Worm (Caenorhabditis elegans) whole organism, late embryonic: Measurements from ENCODE around the gene irld-6.

Experiments
- C08G9.2 ChIP-seq: sonication (generic microtip); optimal IDR thresholded peaks from 2 replicates; lab custom pipeline; 2016; ENCODE audit warnings: mild to moderate bottlenecking, missing genetic modification characterization, moderate library complexity, missing compliant biosample characterization
- C38D4.7 ChIP-seq: fragments of 200-800 bp; sonication (Bioruptor generic); optimal IDR thresholded peaks from 2 replicates; lab custom pipeline; 2018; ENCODE audit warnings: mild to moderate bottlenecking, missing genetic modification characterization, moderate library complexity, missing compliant biosample characterization
- K09A11.1 ChIP-seq: sonication (generic microtip); optimal IDR thresholded peaks from 2 replicates; lab custom pipeline; 2017; ENCODE audit warnings: antibody characterized with exemption, mild to moderate bottlenecking, missing genetic modification characterization, missing compliant biosample characterization; ENCODE audit not compliant: insufficient read depth
- T23F11.4 ChIP-seq: fragments of 200-800 bp; sonication (Bioruptor generic); optimal IDR thresholded peaks from 2 replicates; lab custom pipeline; 2018; ENCODE audit warnings: mild to moderate bottlenecking, missing genetic modification characterization, missing compliant biosample characterization
- Y22D7AL.16 ChIP-seq: sonication (generic microtip); optimal IDR thresholded peaks from 2 replicates; lab custom pipeline; 2016; ENCODE audit warnings: missing genetic modification characterization, missing compliant biosample characterization
- ahr-1 ChIP-seq: sonication (generic microtip); optimal IDR thresholded peaks from 2 replicates; lab custom pipeline; 2016; ENCODE audit warnings: missing genetic modification characterization, missing compliant biosample characterization
- ceh-14 ChIP-seq: sonication (generic microtip); optimal IDR thresholded peaks from 2 replicates; lab custom pipeline; 2016; ENCODE audit warnings: missing genotype, missing genetic modification characterization, missing compliant biosample characterization
- ceh-18 ChIP-seq: sonication (generic microtip); optimal IDR thresholded peaks from 2 replicates; lab custom pipeline; 2016; ENCODE audit warnings: missing genetic modification characterization, missing compliant biosample characterization
- ceh-19 ChIP-seq: fragments of 200-800 bp; sonication (Bioruptor generic); optimal IDR thresholded peaks from 2 replicates; lab custom pipeline; 2018; ENCODE audit warnings: mild to moderate bottlenecking, missing genetic modification characterization, missing compliant biosample characterization
- ceh-2 ChIP-seq: sonication (generic microtip); optimal IDR thresholded peaks from 2 replicates; lab custom pipeline; 2016; ENCODE audit warnings: missing genotype, missing genetic modification characterization, missing compliant biosample characterization
- ceh-22 ChIP-seq: sonication (generic microtip); optimal IDR thresholded peaks from 2 replicates; lab custom pipeline; 2017; ENCODE audit warnings: missing biosample characterization, missing genetic modification characterization
- ceh-24 ChIP-seq: sonication (generic microtip); optimal IDR thresholded peaks from 2 replicates; lab custom pipeline; 2016; ENCODE audit warnings: mild to moderate bottlenecking, missing genetic modification characterization, missing compliant biosample characterization
- ceh-30 ChIP-seq: fragments of 150-350 bp; optimal IDR thresholded peaks from 2 replicates; lab custom pipeline; 2014; ENCODE audit warnings: missing biosample characterization, missing genetic modification characterization
- ceh-34 ChIP-seq: sonication (generic microtip); optimal IDR thresholded peaks from 2 replicates; lab custom pipeline; 2016; ENCODE audit warnings: mild to moderate bottlenecking, missing genetic modification characterization, missing compliant biosample characterization
- ceh-48 ChIP-seq: sonication (generic microtip); optimal IDR thresholded peaks from 2 replicates; lab custom pipeline; 2016; ENCODE audit warnings: missing genetic modification characterization, inconsistent platforms, missing compliant biosample characterization
- ceh-6 ChIP-seq: fragments of 200-800 bp; sonication (Bioruptor generic); optimal IDR thresholded peaks from 2 replicates; lab custom pipeline; 2018; ENCODE audit warnings: mild to moderate bottlenecking, missing genetic modification characterization, missing compliant biosample characterization
- ceh-9 ChIP-seq: sonication (generic microtip); optimal IDR thresholded peaks from 2 replicates; lab custom pipeline; 2016; ENCODE audit warnings: mild to moderate bottlenecking, missing genetic modification characterization, inconsistent platforms, missing compliant biosample characterization
- che-1 ChIP-seq: sonication (generic microtip); optimal IDR thresholded peaks from 2 replicates; lab custom pipeline; 2016; ENCODE audit warnings: mild to moderate bottlenecking, missing genetic modification characterization, missing compliant biosample characterization
- dmd-4 ChIP-seq: sonication (generic microtip); optimal IDR thresholded peaks from 2 replicates; lab custom pipeline; 2016; ENCODE audit warnings: borderline replicate concordance, missing genetic modification characterization, missing compliant biosample characterization
- elt-4 ChIP-seq: sonication (generic microtip); optimal IDR thresholded peaks from 2 replicates; lab custom pipeline; 2016; ENCODE audit warnings: missing genetic modification characterization, missing compliant biosample characterization
- ets-4 ChIP-seq: sonication (generic microtip); optimal IDR thresholded peaks from 2 replicates; lab custom pipeline; 2016; ENCODE audit warnings: missing genetic modification characterization, missing compliant biosample characterization
- eyg-1 ChIP-seq: sonication (generic microtip); optimal IDR thresholded peaks from 2 replicates; lab custom pipeline; 2016; ENCODE audit warnings: missing genotype, missing genetic modification characterization, missing compliant biosample characterization
- fax-1 ChIP-seq: sonication (generic microtip); optimal IDR thresholded peaks from 2 replicates; lab custom pipeline; 2016; ENCODE audit warnings: missing genotype, missing genetic modification characterization, missing compliant biosample characterization
- fkh-10 ChIP-seq: fragments of 150-350 bp; optimal IDR thresholded peaks from 2 replicates; lab custom pipeline; 2014; ENCODE audit warnings: missing biosample characterization, missing genetic modification reagents, missing genetic modification characterization
- hlh-13 ChIP-seq: fragments of 200-800 bp; sonication (Bioruptor generic); optimal IDR thresholded peaks from 2 replicates; lab custom pipeline; 2018; ENCODE audit warnings: mild to moderate bottlenecking, missing genetic modification characterization, missing compliant biosample characterization
- hlh-15 ChIP-seq: sonication (generic microtip); optimal IDR thresholded peaks from 2 replicates; lab custom pipeline; 2016; ENCODE audit warnings: missing genetic modification characterization, missing compliant biosample characterization
- hlh-30 ChIP-seq: sonication (generic microtip); optimal IDR thresholded peaks from 2 replicates; lab custom pipeline; 2017; ENCODE audit warnings: antibody characterized with exemption, missing genetic modification characterization, missing compliant biosample characterization; ENCODE audit not compliant: insufficient read depth
- hlh-6 ChIP-seq: sonication (generic microtip); optimal IDR thresholded peaks from 2 replicates; lab custom pipeline; 2016; ENCODE audit warnings: missing genotype, missing genetic modification characterization, missing compliant biosample characterization
- hlh-8 ChIP-seq: sonication (generic microtip); optimal IDR thresholded peaks from 2 replicates; lab custom pipeline; 2016; ENCODE audit warnings: missing genotype, missing genetic modification characterization, missing compliant biosample characterization
- lim-6 ChIP-seq: sonication (generic microtip); optimal IDR thresholded peaks from 2 replicates; lab custom pipeline; 2016; ENCODE audit warnings: missing genetic modification characterization, missing compliant biosample characterization
- madf-2 ChIP-seq: sonication (generic microtip); optimal IDR thresholded peaks from 2 replicates; lab custom pipeline; 2017; ENCODE audit warnings: missing genetic modification characterization, missing compliant biosample characterization
- mec-3 ChIP-seq: sonication (generic microtip); optimal IDR thresholded peaks from 2 replicates; lab custom pipeline; 2016; ENCODE audit warnings: borderline replicate concordance, missing genetic modification characterization, missing compliant biosample characterization
- nfya-1 ChIP-seq: sonication (generic microtip); optimal IDR thresholded peaks from 2 replicates; lab custom pipeline; 2017; ENCODE audit warnings: missing genetic modification characterization, mild to moderate bottlenecking, missing compliant biosample characterization, antibody characterized with exemption, moderate library complexity
- nhr-11 ChIP-seq: fragments of 150-350 bp; optimal IDR thresholded peaks from 2 replicates; lab custom pipeline; 2014; ENCODE audit warnings: missing biosample characterization, missing genetic modification characterization
- nhr-232 ChIP-seq: sonication (generic microtip); optimal IDR thresholded peaks from 2 replicates; lab custom pipeline; 2016; ENCODE audit warnings: missing genetic modification characterization, missing compliant biosample characterization
- npax-4 ChIP-seq: sonication (generic microtip); optimal IDR thresholded peaks from 2 replicates; lab custom pipeline; 2016; ENCODE audit warnings: missing genetic modification characterization, missing compliant biosample characterization
- odd-2 ChIP-seq: sonication (generic microtip); optimal IDR thresholded peaks from 2 replicates; lab custom pipeline; 2017; ENCODE audit warnings: antibody characterized with exemption, mild to moderate bottlenecking, missing genetic modification characterization, missing compliant biosample characterization
- pat-9 ChIP-seq: fragments of 200-800 bp; sonication (Bioruptor generic); optimal IDR thresholded peaks from 2 replicates; lab custom pipeline; 2018; ENCODE audit warnings: mild to moderate bottlenecking, missing genetic modification characterization, moderate library complexity, missing compliant biosample characterization
- pax-1 ChIP-seq: fragments of 150-350 bp; optimal IDR thresholded peaks from 2 replicates; lab custom pipeline; 2014; ENCODE audit warnings: missing biosample characterization, missing genetic modification characterization
- pha-2 ChIP-seq: sonication (generic microtip); optimal IDR thresholded peaks from 2 replicates; lab custom pipeline; 2017; ENCODE audit warnings: mild to moderate bottlenecking, missing genetic modification characterization, missing compliant biosample characterization
- pha-4 ChIP-seq: fragments of 150-350 bp; optimal IDR thresholded peaks from 2 replicates; lab custom pipeline; 2018; ENCODE audit warnings: missing biosample characterization, missing genetic modification reagents, missing genetic modification characterization
- sox-2 ChIP-seq: fragments of 200-800 bp; sonication (Bioruptor generic); IDR thresholded peaks from 2 replicates; pipeline ENCODE4 v1.3.6; 2022; ENCODE audit warnings: missing genetic modification reagents, missing genetic modification characterization, missing compliant biosample characterization
- sox-4 ChIP-seq: sonication (generic microtip); optimal IDR thresholded peaks from 2 replicates; lab custom pipeline; 2017; ENCODE audit warnings: mild to moderate bottlenecking, missing genetic modification characterization, inconsistent platforms, missing compliant biosample characterization
- tbx-2 ChIP-seq: sonication (generic microtip); optimal IDR thresholded peaks from 2 replicates; lab custom pipeline; 2016; ENCODE audit warnings: missing genetic modification characterization, missing compliant biosample characterization
- tbx-7 ChIP-seq: sonication (generic microtip); optimal IDR thresholded peaks from 2 replicates; lab custom pipeline; 2016; ENCODE audit warnings: missing genotype, missing genetic modification characterization, missing compliant biosample characterization
- unc-3 ChIP-seq, 2 experiments: fragments of 200-800 bp in 1 of 2; sonication (Bioruptor generic) in 1 of 2; sonication (generic microtip) in 1 of 2; conservative IDR thresholded peaks in 1 of 2; optimal IDR thresholded peaks in 1 of 2; 2 replicates each; pipeline versions ENCODE4 v1.3.6 to Lab custom; 2016 to 2022; ENCODE audit warnings: missing compliant biosample characterization in 2 of 2, missing genetic modification characterization in 2 of 2, missing genetic modification reagents in 1 of 2
- unc-55 ChIP-seq: sonication (generic microtip); optimal IDR thresholded peaks from 2 replicates; lab custom pipeline; 2017; ENCODE audit warnings: missing biosample characterization, missing genetic modification reagents, missing genetic modification characterization
- unc-86 ChIP-seq: sonication (generic microtip); optimal IDR thresholded peaks from 2 replicates; lab custom pipeline; 2016; ENCODE audit warnings: missing genetic modification characterization, missing compliant biosample characterization
- zip-5 ChIP-seq: sonication (generic microtip); optimal IDR thresholded peaks from 2 replicates; lab custom pipeline; 2016; ENCODE audit warnings: missing genetic modification characterization, missing compliant biosample characterization
- ztf-16 ChIP-seq: sonication (generic microtip); optimal IDR thresholded peaks from 2 replicates; lab custom pipeline; 2017; ENCODE audit warnings: missing genetic modification characterization, missing compliant biosample characterization

Gene irld-6

ce11 chrV:10715158-10716152, 41.1 kb downstream of the irld-6 start:
- TF ChIP-seq tbx-2 (tag; lab: Kevin White, UChicago), result peak; percentile 66
- TF ChIP-seq pax-1 (tag; lab: Kevin White, UChicago), result no peak
- no peak for TF ChIP-seq eyg-1 (tag; lab: Kevin White, UChicago)
- peak; percentile 65 for TF ChIP-seq nfya-1 (tag; lab: Kevin White, UChicago)
- TF ChIP-seq tbx-7 (tag; lab: Kevin White, UChicago), result no peak
- TF ChIP-seq sox-2 (GFP tag; lab: Robert Waterston, UW), result no peak
- TF ChIP-seq zip-5, result no peak
- TF ChIP-seq fax-1 (tag; lab: Kevin White, UChicago), result no peak
- no peak for TF ChIP-seq ceh-9 (tag; lab: Kevin White, UChicago)
- no peak for TF ChIP-seq C08G9.2
- TF ChIP-seq nhr-11 (tag; lab: Kevin White, UChicago), result no peak
- TF ChIP-seq K09A11.1 (tag; lab: Kevin White, UChicago), result no peak
- TF ChIP-seq ceh-24 (tag; lab: Kevin White, UChicago), result no peak
- TF ChIP-seq hlh-13, result no peak
- peak; percentile 83 for TF ChIP-seq ceh-18 (tag; lab: Kevin White, UChicago)
- no peak for TF ChIP-seq pha-2 (tag; lab: Kevin White, UChicago)
- peak; percentile 97 for TF ChIP-seq hlh-30 (tag; lab: Kevin White, UChicago)
- TF ChIP-seq odd-2 (tag; lab: Kevin White, UChicago), result no peak
- TF ChIP-seq ceh-19 (GFP tag; lab: Kevin White, UChicago), result no peak
- no peak for TF ChIP-seq elt-4
- TF ChIP-seq nhr-232 (tag; lab: Kevin White, UChicago), result no peak
- TF ChIP-seq ceh-22, result no peak
- TF ChIP-seq ceh-14 (tag; lab: Kevin White, UChicago), result no peak
- no peak for TF ChIP-seq sox-4 (tag; lab: Kevin White, UChicago)
- no peak for TF ChIP-seq ceh-30 (tag; lab: Kevin White, UChicago)
- TF ChIP-seq npax-4 (tag; lab: Kevin White, UChicago), result no peak
- TF ChIP-seq ets-4 (tag; lab: Kevin White, UChicago), result no peak
- TF ChIP-seq T23F11.4 (GFP tag; lab: Kevin White, UChicago), result no peak
- peak; percentile 35 for TF ChIP-seq hlh-8
- TF ChIP-seq unc-3 (GFP tag; conservative IDR thresholded peaks at IDR 0.05; lab: Robert Waterston, UW), result no peak
- no peak for TF ChIP-seq unc-3 (tag; optimal IDR thresholded peaks at IDR 0.05; lab: Kevin White, UChicago)
- no peak for TF ChIP-seq hlh-6 (tag; lab: Kevin White, UChicago)
- TF ChIP-seq ceh-2 (tag; lab: Kevin White, UChicago), result no peak
- TF ChIP-seq pha-4 (tag; lab: Kevin White, UChicago), result no peak
- TF ChIP-seq dmd-4, result no peak
- TF ChIP-seq ztf-16, result no peak
- TF ChIP-seq madf-2 (tag; lab: Kevin White, UChicago), result no peak
- TF ChIP-seq unc-55 (GFP tag; lab: Kevin White, UChicago), result peak; percentile 91
- TF ChIP-seq pat-9 (tag; lab: Kevin White, UChicago), result no peak
- no peak for TF ChIP-seq che-1 (tag; lab: Kevin White, UChicago)
- TF ChIP-seq ceh-34, result peak; percentile 61
- TF ChIP-seq unc-86 (tag; lab: Kevin White, UChicago), result no peak
- no peak for TF ChIP-seq mec-3 (tag; lab: Kevin White, UChicago)
- no peak for TF ChIP-seq lim-6 (tag; lab: Kevin White, UChicago)
- TF ChIP-seq C38D4.7 (GFP tag; lab: Kevin White, UChicago), result no peak
- no peak for TF ChIP-seq ceh-6 (GFP tag; lab: Kevin White, UChicago)
- TF ChIP-seq ahr-1 (tag; lab: Kevin White, UChicago), result no peak
- no peak for TF ChIP-seq Y22D7AL.16
- no peak for TF ChIP-seq hlh-15 (tag; lab: Kevin White, UChicago)
- TF ChIP-seq fkh-10, result no peak
- no peak for TF ChIP-seq ceh-48 (tag; lab: Kevin White, UChicago)
